Worm (Caenorhabditis elegans) whole organism, young adult: ENCODE data around the gene fbxc-26.

Experiments
- B0019.2 ChIP-seq: fragments of 200-800 bp; sonication (Bioruptor generic); conservative IDR thresholded peaks from 2 replicates; pipeline ENCODE4 v1.3.6; 2022; ENCODE audit warnings: missing genetic modification reagents, missing genetic modification characterization, missing compliant biosample characterization
- B0035.1 ChIP-seq: sonication (generic microtip); optimal IDR thresholded peaks from 2 replicates; lab custom pipeline; 2016; ENCODE audit warnings: missing genetic modification characterization, mild to moderate bottlenecking, missing compliant biosample characterization, missing genotype, missing genetic modification reagents
- B0261.1 ChIP-seq: sonication (generic microtip); optimal IDR thresholded peaks from 2 replicates; lab custom pipeline; 2016; ENCODE audit warnings: mild to moderate bottlenecking, missing genetic modification characterization, moderate library complexity, missing compliant biosample characterization
- D2030.7 ChIP-seq: fragments of 200-800 bp; sonication (Bioruptor generic); IDR thresholded peaks from 2 replicates; pipeline ENCODE4 v1.3.6; 2022; ENCODE audit warnings: missing genetic modification reagents, missing genetic modification characterization, missing compliant biosample characterization
- F23B12.7 ChIP-seq: sonication (generic microtip); optimal IDR thresholded peaks from 2 replicates; lab custom pipeline; 2017; ENCODE audit warnings: missing genetic modification characterization, mild to moderate bottlenecking, missing compliant biosample characterization, antibody characterized with exemption, moderate library complexity; ENCODE audit not compliant: insufficient read depth
- F33H1.4 ChIP-seq: fragments of 200-800 bp; sonication (Bioruptor generic); IDR thresholded peaks from 2 replicates; pipeline ENCODE4 v1.3.6; 2022; ENCODE audit warnings: missing genetic modification reagents, missing genetic modification characterization, missing compliant biosample characterization
- F37B4.10 ChIP-seq: fragments of 200-800 bp; sonication (Bioruptor generic); IDR thresholded peaks from 2 replicates; pipeline ENCODE4 v1.3.6; 2022; ENCODE audit warnings: missing genetic modification characterization, missing compliant biosample characterization
- F57C9.4 ChIP-seq: sonication (generic microtip); optimal IDR thresholded peaks from 2 replicates; lab custom pipeline; 2017; ENCODE audit warnings: mild to moderate bottlenecking, missing genetic modification characterization, missing compliant biosample characterization
- Y53G8AR.9 ChIP-seq: fragments of 200-800 bp; sonication (Bioruptor generic); conservative IDR thresholded peaks from 2 replicates; pipeline ENCODE4 v1.3.6; 2022; ENCODE audit warnings: missing genetic modification reagents, missing genetic modification characterization, missing compliant biosample characterization
- Y79H2A.3 ChIP-seq: fragments of 200-800 bp; sonication (Bioruptor generic); conservative IDR thresholded peaks from 2 replicates; pipeline ENCODE4 v1.3.6; 2022; ENCODE audit warnings: missing genetic modification reagents, missing genetic modification characterization, missing compliant biosample characterization
- akir-1 ChIP-seq: fragments of 200-800 bp; sonication (Bioruptor generic); optimal IDR thresholded peaks from 2 replicates; lab custom pipeline; 2018; ENCODE audit warnings: mild to moderate bottlenecking, missing genetic modification characterization, moderate library complexity, missing compliant biosample characterization
- atf-7 ChIP-seq: sonication (generic microtip); optimal IDR thresholded peaks from 2 replicates; lab custom pipeline; 2017; ENCODE audit warnings: mild to moderate bottlenecking, missing genetic modification characterization, missing compliant biosample characterization
- attf-3 ChIP-seq: fragments of 200-800 bp; sonication (Bioruptor generic); conservative IDR thresholded peaks from 2 replicates; pipeline ENCODE4 v1.3.6; 2022; ENCODE audit warnings: missing genetic modification reagents, missing genetic modification characterization, missing compliant biosample characterization
- attf-5 ChIP-seq: fragments of 200-800 bp; sonication (Bioruptor generic); optimal IDR thresholded peaks from 2 replicates; lab custom pipeline; 2018; ENCODE audit warnings: mild to moderate bottlenecking, missing genetic modification characterization, missing compliant biosample characterization
- attf-6 ChIP-seq: fragments of 200-800 bp; sonication (Bioruptor generic); IDR thresholded peaks from 2 replicates; pipeline ENCODE4 v1.3.6; 2022; ENCODE audit warnings: missing genetic modification reagents, missing genetic modification characterization, missing compliant biosample characterization
- ceh-100 ChIP-seq: fragments of 200-800 bp; sonication (Bioruptor generic); IDR thresholded peaks from 2 replicates; pipeline ENCODE4 v1.3.6; 2022; ENCODE audit warnings: missing genetic modification reagents, missing genetic modification characterization, missing compliant biosample characterization
- dox-1 ChIP-seq: fragments of 200-800 bp; sonication (Bioruptor generic); IDR thresholded peaks from 2 replicates; pipeline ENCODE4 v1.3.6; 2022; ENCODE audit warnings: missing genetic modification reagents, missing genetic modification characterization, missing compliant biosample characterization
- egrh-3 ChIP-seq: fragments of 200-800 bp; sonication (Bioruptor generic); IDR thresholded peaks from 2 replicates; pipeline ENCODE4 v1.3.6; 2022; ENCODE audit warnings: missing genetic modification reagents, missing genetic modification characterization, missing compliant biosample characterization
- hlh-26 ChIP-seq: fragments of 200-800 bp; sonication (Bioruptor generic); conservative IDR thresholded peaks from 2 replicates; pipeline ENCODE4 v1.3.6; 2022; ENCODE audit warnings: missing genetic modification reagents, missing genetic modification characterization, missing compliant biosample characterization
- hmg-1.2 ChIP-seq: fragments of 200-800 bp; sonication (Bioruptor generic); IDR thresholded peaks from 2 replicates; pipeline ENCODE4 v1.3.6; 2022; ENCODE audit warnings: missing genetic modification reagents, missing genetic modification characterization, missing compliant biosample characterization
- hmg-20 ChIP-seq: fragments of 200-800 bp; sonication (Bioruptor generic); IDR thresholded peaks from 2 replicates; pipeline ENCODE4 v1.3.6; 2022; ENCODE audit warnings: missing genetic modification reagents, missing genetic modification characterization, missing compliant biosample characterization
- lag-1 ChIP-seq: fragments of 200-800 bp; sonication (Bioruptor generic); IDR thresholded peaks from 2 replicates; pipeline ENCODE4 v1.3.6; 2022; ENCODE audit warnings: missing genetic modification reagents, missing genetic modification characterization, missing compliant biosample characterization
- let-607 ChIP-seq, 2 experiments: fragments of 200-800 bp in 1 of 2; sonication (Bioruptor generic) in 1 of 2; sonication (generic microtip) in 1 of 2; optimal IDR thresholded peaks; 2 replicates each; lab custom pipeline; 2016 to 2018; ENCODE audit warnings: mild to moderate bottlenecking in 2 of 2, missing compliant biosample characterization in 2 of 2, missing genetic modification characterization in 2 of 2, moderate library complexity in 2 of 2, missing genotype in 1 of 2
- lsl-1 ChIP-seq: fragments of 200-800 bp; sonication (Bioruptor generic); optimal IDR thresholded peaks from 2 replicates; lab custom pipeline; 2018; ENCODE audit warnings: mild to moderate bottlenecking, missing genetic modification characterization, moderate library complexity, missing compliant biosample characterization
- madf-8 ChIP-seq: fragments of 200-800 bp; sonication (Bioruptor generic); conservative IDR thresholded peaks from 2 replicates; pipeline ENCODE4 v1.3.6; 2022; ENCODE audit warnings: missing genetic modification reagents, missing genetic modification characterization, missing compliant biosample characterization
- mcd-1 ChIP-seq: fragments of 200-800 bp; sonication (Bioruptor generic); IDR thresholded peaks from 2 replicates; pipeline ENCODE4 v1.3.6; 2022; ENCODE audit warnings: missing genetic modification reagents, missing genetic modification characterization, missing compliant biosample characterization
- mxl-1 ChIP-seq: sonication (generic microtip); optimal IDR thresholded peaks from 2 replicates; lab custom pipeline; 2016; ENCODE audit warnings: missing genetic modification characterization, missing compliant biosample characterization
- nhr-80 ChIP-seq: sonication (generic microtip); optimal IDR thresholded peaks from 2 replicates; lab custom pipeline; 2016; ENCODE audit warnings: missing genetic modification characterization, missing compliant biosample characterization
- nhr-90 ChIP-seq: sonication (generic microtip); optimal IDR thresholded peaks from 2 replicates; lab custom pipeline; 2016; ENCODE audit warnings: missing genotype, mild to moderate bottlenecking, missing genetic modification characterization, missing compliant biosample characterization
- repo-1 ChIP-seq: sonication (generic microtip); optimal IDR thresholded peaks from 2 replicates; lab custom pipeline; 2017; ENCODE audit warnings: mild to moderate bottlenecking, missing genetic modification characterization, missing compliant biosample characterization
- snpc-1.1 ChIP-seq: sonication (generic microtip); optimal IDR thresholded peaks from 2 replicates; lab custom pipeline; 2017; ENCODE audit warnings: missing genetic modification characterization, mild to moderate bottlenecking, missing compliant biosample characterization, antibody characterized with exemption, moderate library complexity, missing genotype, missing genetic modification reagents; ENCODE audit not compliant: insufficient read depth
- snpc-1.3 ChIP-seq: sonication (generic microtip); optimal IDR thresholded peaks from 2 replicates; lab custom pipeline; 2017; ENCODE audit warnings: missing genetic modification characterization, mild to moderate bottlenecking, missing compliant biosample characterization, antibody characterized with exemption, moderate library complexity, missing genotype, missing genetic modification reagents; ENCODE audit not compliant: insufficient read depth
- tbp1 ChIP-seq: fragments of 200-800 bp; sonication (Bioruptor generic); optimal IDR thresholded peaks from 2 replicates; lab custom pipeline; 2018; ENCODE audit warnings: mild to moderate bottlenecking, missing genetic modification characterization, missing compliant biosample characterization
- unc-130 ChIP-seq: sonication (generic microtip); optimal IDR thresholded peaks from 2 replicates; lab custom pipeline; 2016; ENCODE audit warnings: missing genetic modification reagents, missing genetic modification characterization, missing compliant biosample characterization
- ztf-18 ChIP-seq: sonication (generic microtip); optimal IDR thresholded peaks from 2 replicates; lab custom pipeline; 2016; ENCODE audit warnings: missing genotype, mild to moderate bottlenecking, missing genetic modification characterization, missing compliant biosample characterization
- ztf-22 ChIP-seq: fragments of 200-800 bp; sonication (Bioruptor generic); optimal IDR thresholded peaks from 2 replicates; lab custom pipeline; 2018; ENCODE audit warnings: mild to moderate bottlenecking, missing genetic modification characterization, moderate library complexity, missing compliant biosample characterization
- ztf-28 ChIP-seq: fragments of 200-800 bp; sonication (Bioruptor generic); IDR thresholded peaks from 2 replicates; pipeline ENCODE4 v1.3.6; 2022; ENCODE audit warnings: missing genetic modification reagents, missing genetic modification characterization, missing compliant biosample characterization

fbxc-26 gene

DNA sequence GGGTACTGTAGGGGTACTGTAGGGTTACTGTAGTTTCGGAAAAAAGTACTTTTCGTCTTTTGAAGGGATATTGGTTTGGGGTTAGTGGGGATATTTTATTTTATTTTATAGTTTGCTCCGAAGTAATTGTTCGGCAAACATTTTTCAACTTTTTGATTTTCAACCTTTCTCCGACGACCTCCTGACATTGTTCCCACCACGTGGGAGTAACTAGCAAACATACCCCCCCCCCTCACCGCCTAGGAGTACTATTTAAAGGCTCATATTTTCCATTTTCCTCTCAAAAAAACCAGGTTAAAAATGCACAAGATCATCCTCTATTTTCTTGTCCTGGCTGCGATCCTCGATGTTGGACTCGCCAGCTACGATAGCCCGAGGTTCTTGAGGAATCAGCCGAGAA, 28.4 kb downstream of the fbxc-26 start, which contains the start of gene srlf-29:
srlf-29 (plus strand) TSS at position 301 of the 400 bp plus-strand sequence.
- TF ChIP-seq B0035.1 (tag; lab: Kevin White, UChicago) (no peak), attf-3 (GFP tag; lab: Robert Waterston, UW) (no peak), ztf-22 (GFP tag; lab: Kevin White, UChicago) (no peak), F37B4.10 (no peak), nhr-90 (no peak), Y79H2A.3 (GFP tag; lab: Robert Waterston, UW) (no peak), madf-8 (GFP tag; lab: Robert Waterston, UW) (no peak), lag-1 (GFP tag; lab: Robert Waterston, UW) (no peak), snpc-1.3 (tag; lab: Kevin White, UChicago) (no peak), ztf-28 (GFP tag; lab: Robert Waterston, UW) (no peak), attf-6 (GFP tag; lab: Robert Waterston, UW) (no peak), repo-1 (tag; lab: Kevin White, UChicago) (no peak), F23B12.7 (tag; lab: Kevin White, UChicago) (no peak), ceh-100 (GFP tag; lab: Robert Waterston, UW) (no peak), B0261.1 (tag; lab: Kevin White, UChicago) (no peak), hmg-20 (GFP tag; lab: Robert Waterston, UW) (no peak)

DNA sequence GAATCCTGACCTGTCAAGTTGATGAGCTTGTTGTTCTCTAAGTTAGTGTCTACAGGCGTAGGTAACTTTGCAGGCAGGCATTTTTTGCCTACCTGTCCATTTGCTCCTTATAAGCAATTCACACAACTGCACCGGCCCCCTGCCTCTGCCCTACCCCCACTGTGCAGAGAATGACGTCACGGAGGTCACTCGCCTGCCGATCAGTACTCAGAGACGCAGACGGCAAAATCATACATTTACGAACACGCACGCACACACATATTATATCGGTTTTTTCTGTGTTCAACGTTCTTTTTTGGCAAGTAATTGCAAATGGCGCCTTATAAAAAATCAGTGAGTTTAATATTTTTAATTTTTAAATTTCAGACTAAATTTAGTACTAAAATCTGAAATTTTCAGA, 30.9 kb downstream of the fbxc-26 start, which contains the start of gene duxl-1:
duxl-1 (plus strand) TSS at position 184 of the 400 bp plus-strand sequence.
- TF ChIP-seq nhr-80 (tag; lab: Kevin White, UChicago) (peak; percentile 57), dox-1 (peak; percentile 22; the same call in 1 of the 2 replicates), ztf-18 (tag; lab: Kevin White, UChicago) (no peak), B0019.2 (GFP tag; lab: Robert Waterston, UW) (no peak), F57C9.4 (tag; lab: Kevin White, UChicago) (no peak), egrh-3 (no peak), Y53G8AR.9 (no peak), F37B4.10 (no peak), mxl-1 (tag; lab: Kevin White, UChicago) (no peak), unc-130 (no peak), mcd-1 (GFP tag; lab: Robert Waterston, UW) (no peak), D2030.7 (no peak), akir-1 (GFP tag; lab: Kevin White, UChicago) (no peak), lsl-1 (GFP tag; lab: Kevin White, UChicago) (no peak), hmg-1.2 (peak; percentile 53; the same call in 1 of the 2 replicates), atf-7 (tag; lab: Kevin White, UChicago) (peak; percentile 90), F33H1.4 (GFP tag; lab: Robert Waterston, UW) (no peak), snpc-1.1 (tag; lab: Kevin White, UChicago) (no peak), tbp1 (peak; percentile 15), hlh-26 (GFP tag; lab: Robert Waterston, UW) (no peak), let-607 (tag; optimal IDR thresholded peaks at IDR 0.05; lab: Kevin White, UChicago) (peak in 1 of 2 experiments; percentile 3), attf-5 (GFP tag; lab: Kevin White, UChicago) (peak; percentile 61)
